Worm (Caenorhabditis elegans): ENCODE data around the gene F10D2.8.

- TF ChIP-seq ceh-91 (GFP tag; IDR thresholded peaks at IDR 0.05) (no peak), ceh-40 (GFP tag; IDR thresholded peaks at IDR 0.05) (no peak), lsy-27 (tag; optimal IDR thresholded peaks at IDR 0.05; ENCODE audit: borderline replicate concordance, insufficient read depth) (no peak), F49E8.2 (tag; optimal IDR thresholded peaks at IDR 0.05; ENCODE audit: insufficient read depth) (no peak), unc-130 (GFP tag; optimal IDR thresholded peaks at IDR 0.05) (no peak), aptf-3 (GFP tag; IDR thresholded peaks at IDR 0.05) (no peak), akir-1 (GFP tag; optimal IDR thresholded peaks at IDR 0.05) (no peak)
These were observed 3.1 kb downstream of the F10D2.8 start, which contains the start of gene ugt-38 for ce11 chrV:7147370-7147769.

All from whole organism, young adult.